Fruit fly (Drosophila melanogaster) whole organism, embryonic: ENCODE results near the gene CG6126.

ENCODE experiments used
- Abd-B ChIP-seq: fragments of 200-800 bp; sonication (Bioruptor generic); optimal IDR thresholded peaks from 2 replicates; lab custom pipeline; 2018; ENCODE audit warnings: missing biosample characterization, mild to moderate bottlenecking, missing genetic modification characterization, moderate library complexity
- Atf6 ChIP-seq: fragments of 200-800 bp; sonication (Bioruptor generic); IDR thresholded peaks from 2 replicates; pipeline ENCODE4 v1.3.6; 2022; ENCODE audit warnings: missing biosample characterization, missing genetic modification characterization
- B-H1 ChIP-seq: fragments of 200-800 bp; sonication (Bioruptor generic); IDR thresholded peaks from 3 replicates; pipeline ENCODE4 v1.3.6; 2022; ENCODE audit warnings: missing biosample characterization, missing genetic modification characterization
- BtbVII ChIP-seq: fragments of 200-800 bp; sonication (Bioruptor generic); optimal IDR thresholded peaks from 3 replicates; lab custom pipeline; 2017; ENCODE audit warnings: missing biosample characterization, mild to moderate bottlenecking, missing genetic modification characterization
- C15 ChIP-seq: fragments of 200-800 bp; sonication (Bioruptor generic); IDR thresholded peaks from 3 replicates; pipeline ENCODE4 v1.3.6; 2022; ENCODE audit warnings: missing biosample characterization, missing genetic modification characterization
- CG1024 ChIP-seq: fragments of 200-800 bp; sonication (Bioruptor generic); IDR thresholded peaks from 2 replicates; pipeline ENCODE4 v1.3.6; 2022; ENCODE audit warnings: missing biosample characterization, missing genetic modification characterization
- CG10274 ChIP-seq: fragments of 200-800 bp; sonication (Bioruptor generic); optimal IDR thresholded peaks from 3 replicates; lab custom pipeline; 2017; ENCODE audit warnings: missing biosample characterization, mild to moderate bottlenecking, missing genetic modification characterization
- CG11560 ChIP-seq: fragments of 200-800 bp; sonication (Bioruptor generic); IDR thresholded peaks from 3 replicates; pipeline ENCODE4 v1.3.6; 2022; ENCODE audit warnings: missing biosample characterization, missing genetic modification characterization
- CG1233 ChIP-seq: fragments of 200-800 bp; sonication (Bioruptor generic); optimal IDR thresholded peaks from 4 replicates; lab custom pipeline; 2018; ENCODE audit warnings: missing biosample characterization, mild to moderate bottlenecking, missing genetic modification characterization
- CG13287 ChIP-seq: fragments of 200-800 bp; sonication (Bioruptor generic); IDR thresholded peaks from 2 replicates; pipeline ENCODE4 v1.3.6; 2022; ENCODE audit warnings: missing biosample characterization, missing genetic modification characterization; ENCODE audit not compliant: partially characterized antibody
- CG14050 ChIP-seq: fragments of 200-800 bp; sonication (Bioruptor generic); IDR thresholded peaks from 3 replicates; pipeline ENCODE4 v1.3.6; 2022; ENCODE audit warnings: missing biosample characterization, missing genetic modification characterization
- CG14860 ChIP-seq: fragments of 200-800 bp; sonication (Bioruptor generic); IDR thresholded peaks from 3 replicates; pipeline ENCODE4 v1.3.6; 2022; ENCODE audit warnings: missing biosample characterization, missing genetic modification characterization; ENCODE audit not compliant: partially characterized antibody
- CG15073 ChIP-seq: fragments of 200-800 bp; sonication (Bioruptor generic); optimal IDR thresholded peaks from 2 replicates; lab custom pipeline; 2016; ENCODE audit warnings: missing biosample characterization, missing genetic modification characterization
- CG17361 ChIP-seq: fragments of 200-800 bp; sonication (Bioruptor generic); IDR thresholded peaks from 3 replicates; pipeline ENCODE4 v1.3.6; 2022; ENCODE audit warnings: missing biosample characterization, missing genetic modification characterization
- CG3838 ChIP-seq: fragments of 200-800 bp; sonication (Bioruptor generic); optimal IDR thresholded peaks from 3 replicates; lab custom pipeline; 2016; ENCODE audit warnings: missing biosample characterization, missing genetic modification characterization
- CG4360 ChIP-seq: fragments of 200-800 bp; sonication (Bioruptor generic); IDR thresholded peaks from 2 replicates; pipeline ENCODE4 v1.3.6; 2022; ENCODE audit warnings: missing biosample characterization, missing genetic modification characterization
- CG5180 ChIP-seq: fragments of 200-800 bp; sonication (Bioruptor generic); optimal IDR thresholded peaks from 3 replicates; lab custom pipeline; 2017; ENCODE audit warnings: missing biosample characterization, missing genetic modification characterization, mild to moderate bottlenecking, moderate library complexity, missing genetic modification reagents
- CG5245 ChIP-seq: fragments of 200-800 bp; sonication (Bioruptor generic); optimal IDR thresholded peaks from 3 replicates; lab custom pipeline; 2016; ENCODE audit warnings: missing biosample characterization, missing genetic modification characterization
- CG8388 ChIP-seq: fragments of 200-800 bp; sonication (Bioruptor generic); optimal IDR thresholded peaks from 2 replicates; lab custom pipeline; 2019; ENCODE audit warnings: missing biosample characterization, mild to moderate bottlenecking, missing genetic modification characterization, moderate library complexity
- CG9215 ChIP-seq: fragments of 200-800 bp; sonication (Bioruptor generic); IDR thresholded peaks from 2 replicates; pipeline ENCODE4 v1.3.6; 2022; ENCODE audit warnings: missing biosample characterization, missing genetic modification characterization
- CHES-1-like ChIP-seq: fragments of 200-800 bp; sonication (Bioruptor generic); optimal IDR thresholded peaks from 2 replicates; lab custom pipeline; 2016; ENCODE audit warnings: missing biosample characterization, missing genetic modification characterization
- CkIIα-i1 ChIP-seq: fragments of 200-800 bp; sonication (Bioruptor generic); IDR thresholded peaks from 2 replicates; pipeline ENCODE4 v1.3.6; 2022; ENCODE audit warnings: missing biosample characterization, missing genetic modification characterization
- Deaf1 ChIP-seq: fragments of 200-800 bp; optimal IDR thresholded peaks from 3 replicates; lab custom pipeline; 2019; ENCODE audit warnings: missing biosample characterization, mild to moderate bottlenecking, missing genetic modification characterization, moderate library complexity
- Doc3 ChIP-seq: fragments of 200-800 bp; sonication (Bioruptor generic); IDR thresholded peaks from 3 replicates; pipeline ENCODE4 v1.3.6; 2022; ENCODE audit warnings: missing biosample characterization, missing genetic modification characterization; ENCODE audit not compliant: partially characterized antibody
- H15 ChIP-seq: fragments of 200-800 bp; sonication (Bioruptor generic); IDR thresholded peaks from 3 replicates; pipeline ENCODE4 v1.3.6; 2022; ENCODE audit warnings: missing biosample characterization, missing genetic modification characterization
- Hr3 ChIP-seq: fragments of 200-800 bp; sonication (Bioruptor generic); optimal IDR thresholded peaks from 3 replicates; lab custom pipeline; 2016; ENCODE audit warnings: missing biosample characterization, missing genetic modification characterization
- Max ChIP-seq: fragments of 200-800 bp; sonication (Bioruptor generic); optimal IDR thresholded peaks from 2 replicates; lab custom pipeline; 2016; ENCODE audit warnings: missing biosample characterization, mild to moderate bottlenecking, missing genetic modification characterization
- Med ChIP-seq: fragments of 200-800 bp; sonication (Bioruptor generic); peaks from one replicate; lab custom pipeline; 2016; ENCODE audit warnings: missing biosample characterization, missing genetic modification characterization, mild to moderate bottlenecking, inconsistent platforms, moderate library complexity
- Nf-YB ChIP-seq: fragments of 200-800 bp; sonication (Bioruptor generic); optimal IDR thresholded peaks from 3 replicates; lab custom pipeline; 2019; ENCODE audit warnings: missing biosample characterization, mild to moderate bottlenecking, missing genetic modification characterization, moderate library complexity
- Rfx ChIP-seq: fragments of 200-800 bp; sonication (Bioruptor generic); IDR thresholded peaks from 2 replicates; pipeline ENCODE4 v1.3.6; 2022; ENCODE audit warnings: missing biosample characterization, missing genetic modification characterization
- Xbp1 ChIP-seq: fragments of 200-800 bp; sonication (Bioruptor generic); optimal IDR thresholded peaks from 3 replicates; lab custom pipeline; 2016; ENCODE audit warnings: missing biosample characterization, mild to moderate bottlenecking, missing genetic modification characterization
- ase ChIP-seq: fragments of 200-800 bp; sonication (Bioruptor generic); IDR thresholded peaks from 3 replicates; pipeline ENCODE4 v1.3.6; 2022; ENCODE audit warnings: missing biosample characterization, missing genetic modification characterization
- bab2 ChIP-seq: fragments of 200-800 bp; sonication (Bioruptor generic); optimal IDR thresholded peaks from 2 replicates; lab custom pipeline; 2016; ENCODE audit warnings: missing biosample characterization, missing genetic modification characterization
- corto ChIP-seq: fragments of 200-800 bp; sonication (Bioruptor generic); optimal IDR thresholded peaks from 2 replicates; lab custom pipeline; 2016; ENCODE audit warnings: missing biosample characterization, mild to moderate bottlenecking, missing genetic modification characterization, moderate library complexity
- cwo ChIP-seq: fragments of 200-800 bp; sonication (Bioruptor generic); optimal IDR thresholded peaks from 3 replicates; lab custom pipeline; 2017; ENCODE audit warnings: missing biosample characterization, missing genetic modification characterization, mild to moderate bottlenecking, moderate library complexity, missing genetic modification reagents
- dan ChIP-seq: fragments of 200-800 bp; sonication (Bioruptor generic); IDR thresholded peaks from 2 replicates; pipeline ENCODE4 v1.3.6; 2022; ENCODE audit warnings: missing biosample characterization, missing genetic modification characterization
- dati ChIP-seq: fragments of 200-800 bp; sonication (Bioruptor generic); IDR thresholded peaks from 2 replicates; pipeline ENCODE4 v1.3.6; 2022; ENCODE audit warnings: missing biosample characterization, missing genetic modification characterization
- ftz-f1 ChIP-seq: fragments of 200-800 bp; sonication (Bioruptor generic); optimal IDR thresholded peaks from 2 replicates; lab custom pipeline; 2016; ENCODE audit warnings: missing biosample characterization, missing genetic modification characterization
- grau ChIP-seq: fragments of 200-800 bp; optimal IDR thresholded peaks from 3 replicates; lab custom pipeline; 2019; ENCODE audit warnings: missing biosample characterization, mild to moderate bottlenecking, missing genetic modification characterization, moderate library complexity
- insv ChIP-seq, 2 experiments: fragments of 200-800 bp; sonication (Bioruptor generic); optimal IDR thresholded peaks; 3 replicates each; lab custom pipeline; 2016 to 2018; ENCODE audit warnings: missing biosample characterization in 2 of 2, missing genetic modification characterization in 2 of 2
- inv ChIP-seq: fragments of 200-800 bp; sonication (Bioruptor generic); IDR thresholded peaks from 2 replicates; pipeline ENCODE4 v1.3.6; 2022; ENCODE audit warnings: missing biosample characterization, missing genetic modification characterization; ENCODE audit not compliant: partially characterized antibody
- jing ChIP-seq: fragments of 200-800 bp; sonication (Bioruptor generic); optimal IDR thresholded peaks from 2 replicates; lab custom pipeline; 2018; ENCODE audit warnings: missing biosample characterization, mild to moderate bottlenecking, missing genetic modification characterization
- kah ChIP-seq: fragments of 200-800 bp; sonication (Bioruptor generic); optimal IDR thresholded peaks from 2 replicates; lab custom pipeline; 2018; ENCODE audit warnings: missing biosample characterization, mild to moderate bottlenecking, missing genetic modification characterization
- kay ChIP-seq: fragments of 200-800 bp; sonication (Bioruptor generic); optimal IDR thresholded peaks from 2 replicates; lab custom pipeline; 2016; ENCODE audit warnings: missing biosample characterization, missing genetic modification characterization
- lmd ChIP-seq: fragments of 200-800 bp; sonication (Bioruptor generic); IDR thresholded peaks from 2 replicates; pipeline ENCODE4 v1.3.6; 2022; ENCODE audit warnings: missing biosample characterization, missing genetic modification characterization
- mirr ChIP-seq: fragments of 200-800 bp; sonication (Bioruptor generic); optimal IDR thresholded peaks from 3 replicates; lab custom pipeline; 2018; ENCODE audit warnings: missing biosample characterization, mild to moderate bottlenecking, missing genetic modification characterization
- sd ChIP-seq: fragments of 200-800 bp; sonication (Bioruptor generic); optimal IDR thresholded peaks from 3 replicates; lab custom pipeline; 2018; ENCODE audit warnings: missing biosample characterization, mild to moderate bottlenecking, missing genetic modification characterization, moderate library complexity
- shn ChIP-seq: fragments of 200-800 bp; sonication (Bioruptor generic); optimal IDR thresholded peaks from 3 replicates; lab custom pipeline; 2016; ENCODE audit warnings: missing biosample characterization, missing genetic modification characterization
- sisA ChIP-seq: fragments of 200-800 bp; sonication (Bioruptor generic); IDR thresholded peaks from 2 replicates; pipeline ENCODE4 v1.3.6; 2022; ENCODE audit warnings: missing biosample characterization, missing genetic modification characterization
- yki ChIP-seq: fragments of >200 bp; optimal IDR thresholded peaks from 3 replicates; lab custom pipeline; 2018

CG6126 gene

dm6 chr3R:16224415-16225165 is 21.7 kb upstream of the CG6126 start (continued):
- TF ChIP-seq dan (no peak), CG14860 (GFP tag; lab: Robert Waterston, UW) (no peak), sisA (GFP tag; lab: Robert Waterston, UW) (no peak), sd (tag; lab: Kevin White, UChicago) (peak; percentile 93), CG10274 (GFP tag; lab: Kevin White, UChicago) (peak; percentile 80), kay (GFP tag; lab: Kevin White, UChicago) (peak; percentile 96), Max (GFP tag; lab: Kevin White, UChicago) (peak; percentile 94), CG14050 (GFP tag; lab: Robert Waterston, UW) (no peak), insv (GFP tag; optimal IDR thresholded peaks at IDR 0.05; lab: Kevin White, UChicago) (peak; percentile 49 to 66), Nf-YB (peak; percentile 88), CG4360 (GFP tag; lab: Robert Waterston, UW) (no peak), ase (GFP tag; lab: Robert Waterston, UW) (no peak), mirr (GFP tag; lab: Kevin White, UChicago) (peak; percentile 54), CHES-1-like (GFP tag; lab: Kevin White, UChicago) (peak; percentile 98), corto (GFP tag; lab: Kevin White, UChicago) (peak; percentile 73), CG11560 (tag; lab: Robert Waterston, UW) (no peak), dati (GFP tag; lab: Robert Waterston, UW) (no peak), grau (tag; lab: Kevin White, UChicago) (peak; percentile 97), CkIIα-i1 (GFP tag; lab: Robert Waterston, UW) (no peak), cwo (GFP tag; lab: Kevin White, UChicago) (peak; percentile 97), kah (GFP tag; lab: Kevin White, UChicago) (peak; percentile 91), CG5245 (GFP tag; lab: Kevin White, UChicago) (peak; percentile 96), CG1024 (GFP tag; lab: Robert Waterston, UW) (no peak), Atf6 (no peak), yki (peak; percentile 83), ftz-f1 (GFP tag; lab: Kevin White, UChicago) (peak; percentile 82), C15 (no peak), Xbp1 (GFP tag; lab: Kevin White, UChicago) (peak; percentile 96), Med (GFP tag; lab: Kevin White, UChicago) (peak; percentile 99), lmd (GFP tag; lab: Robert Waterston, UW) (no peak), CG1233 (GFP tag; lab: Kevin White, UChicago) (peak; percentile 97), CG17361 (GFP tag; lab: Robert Waterston, UW) (no peak), B-H1 (GFP tag; lab: Robert Waterston, UW) (no peak), CG13287 (GFP tag; lab: Robert Waterston, UW) (no peak), H15 (no peak), CG15073 (GFP tag; lab: Kevin White, UChicago) (peak; percentile 82), bab2 (GFP tag; lab: Kevin White, UChicago) (peak; percentile 98), Hr3 (GFP tag; lab: Kevin White, UChicago) (peak; percentile 96), inv (GFP tag; lab: Robert Waterston, UW) (no peak), Deaf1 (tag; lab: Kevin White, UChicago) (peak; percentile 96), shn (GFP tag; lab: Kevin White, UChicago) (peak; percentile 94), CG5180 (peak; percentile 91), CG3838 (GFP tag; lab: Kevin White, UChicago) (peak; percentile 93), CG9215 (GFP tag; lab: Robert Waterston, UW) (no peak), Abd-B (GFP tag; lab: Kevin White, UChicago) (peak; percentile 97), Rfx (GFP tag; lab: Robert Waterston, UW) (no peak), CG8388 (GFP tag; lab: Kevin White, UChicago) (peak; percentile 98), jing (GFP tag; lab: Kevin White, UChicago) (peak; percentile 92), Doc3 (GFP tag; lab: Robert Waterston, UW) (no peak), BtbVII (GFP tag; lab: Kevin White, UChicago) (peak; percentile 97)
